Worm (Caenorhabditis elegans): ENCODE measurements around the gene gar-2.

The gar-2 gene

ce11 chrIII:6280070-6280596 is 29.0 kb upstream of the gar-2 start, which contains the start of gene hmg-1.2 (continued):
- TF ChIP-seq xnd-1 (tag; optimal IDR thresholded peaks at IDR 0.05) (no peak), die-1 (tag; optimal IDR thresholded peaks at IDR 0.05) (no peak), sea-2 (GFP tag; IDR thresholded peaks at IDR 0.05) (no peak), K11D2.4 (GFP tag; IDR thresholded peaks at IDR 0.05) (0 out of 2 replicates have a peak, but pooled peaks have one; percentile 9), madf-10 (tag; optimal IDR thresholded peaks at IDR 0.05) (peak; percentile 65), Y53F4B.3 (GFP tag; IDR thresholded peaks at IDR 0.05) (no peak), unc-62 (GFP tag; optimal IDR thresholded peaks at IDR 0.05) (peak; percentile 83), dpff-1 (tag; optimal IDR thresholded peaks at IDR 0.05) (no peak)

ce11 chrIII:6283024-6283423 is 26.1 kb upstream of the gar-2 start:
- TF ChIP-seq ekl-4 (GFP tag; IDR thresholded peaks at IDR 0.05) (0 out of 2 replicates have a peak, but pooled peaks have one; percentile 23), T26A5.8 (tag; optimal IDR thresholded peaks at IDR 0.05) (no peak), lin-54 (GFP tag; optimal IDR thresholded peaks at IDR 0.05) (no peak), efl-1 (GFP tag; optimal IDR thresholded peaks at IDR 0.05) (peak; percentile 6), rec-8 (tag; optimal IDR thresholded peaks at IDR 0.05) (no peak), F57A8.1 (GFP tag; optimal IDR thresholded peaks at IDR 0.05) (no peak), C06A6.2 (GFP tag; conservative IDR thresholded peaks at IDR 0.05) (no peak), F33H1.4 (GFP tag; IDR thresholded peaks at IDR 0.05) (peak; percentile 43; the same call in 1 of the 2 replicates), ccch-3 (GFP tag; optimal IDR thresholded peaks at IDR 0.05) (no peak), lsl-1 (GFP tag; optimal IDR thresholded peaks at IDR 0.05) (peak; percentile 89), xnd-1 (tag; optimal IDR thresholded peaks at IDR 0.05) (peak; percentile 91), lag-1 (GFP tag; IDR thresholded peaks at IDR 0.05) (no peak), B0019.2 (GFP tag; conservative IDR thresholded peaks at IDR 0.05) (no peak), madf-6 (GFP tag; IDR thresholded peaks at IDR 0.05) (peak; percentile 93), lir-1 (GFP tag; conservative IDR thresholded peaks at IDR 0.05) (no peak), madf-8 (GFP tag; conservative IDR thresholded peaks at IDR 0.05) (peak; percentile 74), hmg-1.2 (GFP tag; IDR thresholded peaks at IDR 0.05) (0 out of 2 replicates have a peak, but pooled peaks have one; percentile 14), T07F8.4 (tag; optimal IDR thresholded peaks at IDR 0.05) (no peak)

ce11 chrIII:6285890-6286289 is 23.3 kb upstream of the gar-2 start, which contains the start of gene gadr-3:
TSS of gene gadr-3 (minus strand) at chrIII:6285990.
- TF ChIP-seq bed-2 (GFP tag; IDR thresholded peaks at IDR 0.05) (no peak), Y79H2A.3 (GFP tag; conservative IDR thresholded peaks at IDR 0.05) (no peak), attf-5 (GFP tag; optimal IDR thresholded peaks at IDR 0.05) (no peak), chd-7 (tag; optimal IDR thresholded peaks at IDR 0.05) (no peak), him-1 (tag; optimal IDR thresholded peaks at IDR 0.05) (no peak), lin-26 (GFP tag; IDR thresholded peaks at IDR 0.05) (no peak), somi-1 (GFP tag; optimal IDR thresholded peaks at IDR 0.05) (no peak), rcor-1 (GFP tag; IDR thresholded peaks at IDR 0.05) (no peak), snpc-3.4 (tag; optimal IDR thresholded peaks at IDR 0.05) (no peak), F49E8.2 (tag; optimal IDR thresholded peaks at IDR 0.05; ENCODE audit: insufficient read depth) (no peak), attf-3 (GFP tag; conservative IDR thresholded peaks at IDR 0.05) (no peak), rpc-1 (optimal IDR thresholded peaks at IDR 0.05) (no peak), rpc-1 (tag; optimal IDR thresholded peaks at IDR 0.05) (no peak), F55B11.4 (tag; optimal IDR thresholded peaks at IDR 0.05; ENCODE audit: borderline replicate concordance, insufficient read depth) (no peak), dox-1 (GFP tag; IDR thresholded peaks at IDR 0.05) (no peak), pha-4 (tag; optimal IDR thresholded peaks at IDR 0.05) (no peak), let-607 (tag; optimal IDR thresholded peaks at IDR 0.05) (no peak)

Data from whole organism, young adult.